Fruit fly (Drosophila melanogaster) whole organism, adult: ENCODE results near the gene Cpr62Ba.

Experiments used
- CG11617 ChIP-seq: fragments of 200-800 bp; sonication (Bioruptor generic); optimal IDR thresholded peaks from 2 replicates; lab custom pipeline; 2017; ENCODE audit warnings: mild to moderate bottlenecking, missing biosample characterization, missing genetic modification reagents, missing genetic modification characterization
- CG12768 ChIP-seq: fragments of 200-800 bp; sonication (Bioruptor generic); optimal IDR thresholded peaks from 2 replicates; lab custom pipeline; 2017; ENCODE audit warnings: missing biosample characterization, missing genetic modification characterization, mild to moderate bottlenecking, moderate library complexity, missing genetic modification reagents
- CG14711 ChIP-seq: fragments of 200-800 bp; sonication (Bioruptor generic); optimal IDR thresholded peaks from 2 replicates; lab custom pipeline; 2018; ENCODE audit warnings: missing biosample characterization, mild to moderate bottlenecking, missing genetic modification characterization, moderate library complexity
- CG1620 ChIP-seq: fragments of 200-800 bp; sonication (Bioruptor generic); optimal IDR thresholded peaks from 2 replicates; lab custom pipeline; 2016; ENCODE audit warnings: missing biosample characterization, missing genetic modification characterization
- CG33017 ChIP-seq: fragments of 200-800 bp; sonication (Bioruptor generic); optimal IDR thresholded peaks from 2 replicates; lab custom pipeline; 2018; ENCODE audit warnings: missing biosample characterization, mild to moderate bottlenecking, missing genetic modification characterization, moderate library complexity
- CG5204 ChIP-seq: fragments of 200-800 bp; sonication (Bioruptor generic); optimal IDR thresholded peaks from 2 replicates; lab custom pipeline; 2016; ENCODE audit warnings: missing biosample characterization, missing genetic modification characterization
- CG7045 ChIP-seq: fragments of 200-800 bp; sonication (Bioruptor generic); optimal IDR thresholded peaks from 2 replicates; lab custom pipeline; 2017; ENCODE audit warnings: missing biosample characterization, mild to moderate bottlenecking, missing genetic modification characterization
- CG7101 ChIP-seq: fragments of 200-800 bp; sonication (Bioruptor generic); optimal IDR thresholded peaks from 2 replicates; lab custom pipeline; 2018; ENCODE audit warnings: missing biosample characterization, mild to moderate bottlenecking, missing genetic modification characterization, moderate library complexity
- Clk ChIP-seq: fragments of 200-800 bp; sonication (Bioruptor generic); optimal IDR thresholded peaks from 2 replicates; lab custom pipeline; 2017; ENCODE audit warnings: missing biosample characterization, missing genetic modification characterization
- Crg-1 ChIP-seq: fragments of 200-800 bp; sonication (Bioruptor generic); optimal IDR thresholded peaks from 2 replicates; lab custom pipeline; 2016; ENCODE audit warnings: missing biosample characterization, missing genetic modification characterization
- Hr96 ChIP-seq: fragments of 200-800 bp; sonication (Bioruptor generic); optimal IDR thresholded peaks from 2 replicates; lab custom pipeline; 2016; ENCODE audit warnings: missing biosample characterization, missing genetic modification characterization
- Mnt ChIP-seq: fragments of 200-800 bp; sonication (Bioruptor generic); optimal IDR thresholded peaks from 2 replicates; lab custom pipeline; 2016; ENCODE audit warnings: missing biosample characterization, mild to moderate bottlenecking, missing genetic modification characterization
- bab1 ChIP-seq: fragments of 200-800 bp; sonication (Bioruptor generic); optimal IDR thresholded peaks from 3 replicates; lab custom pipeline; 2019; ENCODE audit warnings: missing biosample characterization, mild to moderate bottlenecking, missing genetic modification characterization, moderate library complexity
- cic ChIP-seq: fragments of 200-800 bp; sonication (Bioruptor generic); optimal IDR thresholded peaks from 2 replicates; lab custom pipeline; 2017; ENCODE audit warnings: missing biosample characterization, mild to moderate bottlenecking, missing genetic modification characterization, moderate library complexity
- cnc ChIP-seq, 2 experiments: fragments of >200 bp; optimal IDR thresholded peaks; 2 replicates each; lab custom pipeline; 2017
- kay ChIP-seq: fragments of 200-800 bp; sonication (Bioruptor generic); peaks from one replicate; lab custom pipeline; 2016; ENCODE audit warnings: missing biosample characterization, missing genetic modification characterization, borderline replicate concordance
- ovo ChIP-seq: fragments of 200-800 bp; sonication (Bioruptor generic); optimal IDR thresholded peaks from 2 replicates; lab custom pipeline; 2016; ENCODE audit warnings: missing biosample characterization, missing genetic modification characterization
- pad ChIP-seq: fragments of 200-800 bp; sonication (Bioruptor generic); optimal IDR thresholded peaks from 3 replicates; lab custom pipeline; 2017; ENCODE audit warnings: missing biosample characterization, missing genetic modification characterization, mild to moderate bottlenecking, moderate library complexity, missing genetic modification reagents
- tj ChIP-seq: fragments of 200-800 bp; sonication (Bioruptor generic); optimal IDR thresholded peaks from 3 replicates; lab custom pipeline; 2017; ENCODE audit warnings: missing biosample characterization, mild to moderate bottlenecking, missing genetic modification characterization, moderate library complexity
- toe ChIP-seq: fragments of 200-800 bp; sonication (Bioruptor generic); optimal IDR thresholded peaks from 2 replicates; lab custom pipeline; 2016; ENCODE audit warnings: missing biosample characterization, missing genetic modification characterization

The Cpr62Ba gene

dm6 chr3L:1835064-1835463 lies 3.5 kb upstream of the Cpr62Ba start, which contains the start of gene Cpr62Bb:
Gene Cpr62Bb (minus strand): TSS chr3L:1835164.
- TF ChIP-seq cnc (optimal IDR thresholded peaks at IDR 0.05; lab: Kevin White, UChicago) (no peak), Mnt (no peak), ovo (GFP tag; lab: Kevin White, UChicago) (no peak), CG7101 (no peak), tj (GFP tag; lab: Kevin White, UChicago) (no peak), CG5204 (no peak), bab1 (GFP tag; lab: Kevin White, UChicago) (no peak), CG7045 (GFP tag; lab: Kevin White, UChicago) (no peak), CG12768 (GFP tag; lab: Kevin White, UChicago) (no peak), cic (GFP tag; lab: Kevin White, UChicago) (no peak), toe (GFP tag; lab: Kevin White, UChicago) (no peak), kay (GFP tag; lab: Kevin White, UChicago) (no peak), CG33017 (tag; lab: Kevin White, UChicago) (no peak), CG14711 (tag; lab: Kevin White, UChicago) (no peak), Hr96 (GFP tag; lab: Kevin White, UChicago) (no peak), Clk (GFP tag; lab: Kevin White, UChicago) (no peak), CG1620 (GFP tag; lab: Kevin White, UChicago) (no peak)

- TF ChIP-seq toe (GFP tag; lab: Kevin White, UChicago) (no peak), kay (GFP tag; lab: Kevin White, UChicago) (no peak), Mnt (no peak), CG12768 (GFP tag; lab: Kevin White, UChicago) (no peak), bab1 (GFP tag; lab: Kevin White, UChicago) (no peak)
These were observed 2.0 kb downstream of the Cpr62Ba start for dm6 chr3L:1829539-1829938.

dm6 chr3L:1827809-1828371 lies 3.7 kb downstream of the Cpr62Ba start:
- TF ChIP-seq Hr96 (GFP tag; lab: Kevin White, UChicago), result no peak
- TF ChIP-seq ovo (GFP tag; lab: Kevin White, UChicago), result no peak
- no peak for TF ChIP-seq CG7101
- no peak for TF ChIP-seq CG11617 (GFP tag; lab: Kevin White, UChicago)
- TF ChIP-seq Mnt, result no peak
- TF ChIP-seq CG12768 (GFP tag; lab: Kevin White, UChicago), result no peak
- TF ChIP-seq kay (GFP tag; lab: Kevin White, UChicago), result no peak
- TF ChIP-seq pad, result no peak

- TF ChIP-seq ovo (GFP tag; lab: Kevin White, UChicago) (no peak), tj (GFP tag; lab: Kevin White, UChicago) (no peak), CG14711 (tag; lab: Kevin White, UChicago) (no peak), CG5204 (no peak), cic (GFP tag; lab: Kevin White, UChicago) (no peak), bab1 (GFP tag; lab: Kevin White, UChicago) (no peak), CG7101 (no peak), cnc (optimal IDR thresholded peaks at IDR 0.05; lab: Kevin White, UChicago) (no peak)
These were observed 9.2 kb downstream of the Cpr62Ba start for dm6 chr3L:1822365-1822764.

dm6 chr3L:1821140-1821539 lies 10.4 kb downstream of the Cpr62Ba start:
- TF ChIP-seq ovo (GFP tag; lab: Kevin White, UChicago), result no peak
- no peak for TF ChIP-seq CG5204
- no peak for TF ChIP-seq kay (GFP tag; lab: Kevin White, UChicago)
- TF ChIP-seq cic (GFP tag; lab: Kevin White, UChicago), result no peak
- no peak for TF ChIP-seq bab1 (GFP tag; lab: Kevin White, UChicago)
- no peak for TF ChIP-seq CG33017 (tag; lab: Kevin White, UChicago)
- no peak for TF ChIP-seq CG7045 (GFP tag; lab: Kevin White, UChicago)
- TF ChIP-seq tj (GFP tag; lab: Kevin White, UChicago), result no peak
- TF ChIP-seq Mnt, result no peak
- no peak for TF ChIP-seq CG11617 (GFP tag; lab: Kevin White, UChicago)
- no peak for TF ChIP-seq cnc (optimal IDR thresholded peaks at IDR 0.05; lab: Kevin White, UChicago)
- no peak for TF ChIP-seq toe (GFP tag; lab: Kevin White, UChicago)
- TF ChIP-seq CG12768 (GFP tag; lab: Kevin White, UChicago), result no peak
- no peak for TF ChIP-seq CG14711 (tag; lab: Kevin White, UChicago)
- TF ChIP-seq Crg-1 (GFP tag; lab: Kevin White, UChicago), result no peak
- TF ChIP-seq CG7101, result no peak
- TF ChIP-seq Hr96 (GFP tag; lab: Kevin White, UChicago), result no peak
- TF ChIP-seq Clk (GFP tag; lab: Kevin White, UChicago), result no peak
- TF ChIP-seq pad, result no peak

- no peak for TF ChIP-seq ovo (GFP tag; lab: Kevin White, UChicago)
- no peak for TF ChIP-seq CG1620 (GFP tag; lab: Kevin White, UChicago)
- no peak for TF ChIP-seq Mnt
- TF ChIP-seq CG7101, result no peak
- TF ChIP-seq CG11617 (GFP tag; lab: Kevin White, UChicago), result no peak
- TF ChIP-seq CG33017 (tag; lab: Kevin White, UChicago), result no peak
- no peak for TF ChIP-seq Hr96 (GFP tag; lab: Kevin White, UChicago)
- no peak for TF ChIP-seq bab1 (GFP tag; lab: Kevin White, UChicago)
- TF ChIP-seq Clk (GFP tag; lab: Kevin White, UChicago), result no peak
- no peak for TF ChIP-seq CG14711 (tag; lab: Kevin White, UChicago)
- no peak for TF ChIP-seq pad
- no peak for TF ChIP-seq cnc (optimal IDR thresholded peaks at IDR 0.05; lab: Kevin White, UChicago)
- TF ChIP-seq toe (GFP tag; lab: Kevin White, UChicago), result no peak
- TF ChIP-seq cic (GFP tag; lab: Kevin White, UChicago), result no peak
- TF ChIP-seq Crg-1 (GFP tag; lab: Kevin White, UChicago), result no peak
- no peak for TF ChIP-seq tj (GFP tag; lab: Kevin White, UChicago)
- no peak for TF ChIP-seq CG7045 (GFP tag; lab: Kevin White, UChicago)
- no peak for TF ChIP-seq CG5204
- TF ChIP-seq CG12768 (GFP tag; lab: Kevin White, UChicago), result no peak
- TF ChIP-seq kay (GFP tag; lab: Kevin White, UChicago), result no peak
These were observed 12.7 kb downstream of the Cpr62Ba start for dm6 chr3L:1818834-1819233.
